Worm (Caenorhabditis elegans) whole organism, L4 larva: Measurements from ENCODE around the gene F14D7.8.

Experiments
- D1046.2 ChIP-seq: fragments of 200-800 bp; sonication (Bioruptor generic); IDR thresholded peaks from 2 replicates; pipeline ENCODE4 v1.3.6; 2022; ENCODE audit warnings: missing genetic modification characterization, missing compliant biosample characterization
- F26F4.8 ChIP-seq: fragments of 200-800 bp; sonication (Bioruptor generic); conservative IDR thresholded peaks from 2 replicates; pipeline ENCODE4 v1.3.6; 2022; ENCODE audit warnings: missing genetic modification characterization, missing compliant biosample characterization
- F44E2.7 ChIP-seq: fragments of 200-800 bp; sonication (Bioruptor generic); IDR thresholded peaks from 2 replicates; pipeline ENCODE4 v2.1.2; 2022; ENCODE audit warnings: missing genetic modification characterization, missing compliant biosample characterization
- T20F7.1 ChIP-seq: fragments of 200-800 bp; sonication (Bioruptor generic); optimal IDR thresholded peaks from 2 replicates; lab custom pipeline; 2018; ENCODE audit warnings: mild to moderate bottlenecking, missing genetic modification characterization, missing compliant biosample characterization
- ZK546.5 ChIP-seq, 2 experiments: sonication (generic microtip); optimal IDR thresholded peaks; 2 replicates each; lab custom pipeline; 2017; ENCODE audit warnings: missing biosample characterization in 2 of 2, missing genetic modification characterization in 2 of 2
- aha-1 ChIP-seq: fragments of 150-350 bp; peaks from one replicate; lab custom pipeline; 2014; ENCODE audit warnings: missing biosample characterization, missing genetic modification characterization
- ceh-20 ChIP-seq: fragments of 200-800 bp; sonication (Bioruptor generic); IDR thresholded peaks from 2 replicates; pipeline ENCODE4 v1.3.6; 2022; ENCODE audit warnings: missing genetic modification reagents, missing genetic modification characterization, missing compliant biosample characterization
- ceh-62 ChIP-seq: sonication (generic microtip); optimal IDR thresholded peaks from 2 replicates; lab custom pipeline; 2017; ENCODE audit warnings: missing biosample characterization, missing genetic modification characterization
- ceh-82 ChIP-seq: sonication (generic microtip); optimal IDR thresholded peaks from 2 replicates; lab custom pipeline; 2017; ENCODE audit warnings: missing biosample characterization, missing genetic modification characterization
- daf-12 ChIP-seq: fragments of 150-350 bp; optimal IDR thresholded peaks from 2 replicates; lab custom pipeline; 2014; ENCODE audit warnings: missing biosample characterization, missing genetic modification reagents, missing genetic modification characterization
- daf-16 ChIP-seq, 3 experiments: sonication (generic microtip); optimal IDR thresholded peaks; 2 replicates each; lab custom pipeline; 2016 to 2017; ENCODE audit warnings: missing genetic modification characterization in 3 of 3, missing genetic modification reagents in 3 of 3, mild to moderate bottlenecking in 2 of 3, missing compliant biosample characterization in 2 of 3, missing biosample characterization in 1 of 3, moderate library complexity in 1 of 3
- daf-19 ChIP-seq: fragments of 200-800 bp; sonication (Bioruptor generic); conservative IDR thresholded peaks from 2 replicates; pipeline ENCODE4 v1.3.6; 2022; ENCODE audit warnings: missing genetic modification characterization, missing compliant biosample characterization
- daf-8 ChIP-seq: fragments of 200-800 bp; sonication (Bioruptor generic); IDR thresholded peaks from 2 replicates; pipeline ENCODE4 v1.3.6; 2022; ENCODE audit warnings: missing genetic modification characterization, missing compliant biosample characterization
- dmd-6 ChIP-seq: fragments of 200-800 bp; sonication (Bioruptor generic); IDR thresholded peaks from 2 replicates; pipeline ENCODE4 v1.3.6; 2022; ENCODE audit warnings: missing genetic modification reagents, missing genetic modification characterization, missing compliant biosample characterization
- dpl-1 ChIP-seq: fragments of 150-350 bp; optimal IDR thresholded peaks from 2 replicates; lab custom pipeline; 2014; ENCODE audit warnings: missing biosample characterization, missing genetic modification reagents, missing genetic modification characterization
- duxl-1 ChIP-seq: sonication (generic microtip); optimal IDR thresholded peaks from 2 replicates; lab custom pipeline; 2016; ENCODE audit warnings: mild to moderate bottlenecking, missing genetic modification characterization, moderate library complexity, missing compliant biosample characterization; ENCODE audit not compliant: poor library complexity
- dve-1 ChIP-seq: sonication (generic microtip); optimal IDR thresholded peaks from 2 replicates; lab custom pipeline; 2017; ENCODE audit warnings: antibody characterized with exemption, mild to moderate bottlenecking, missing genetic modification characterization, missing compliant biosample characterization; ENCODE audit not compliant: insufficient read depth
- hlh-11 ChIP-seq: fragments of 200-800 bp; sonication (Bioruptor generic); optimal IDR thresholded peaks from 2 replicates; lab custom pipeline; 2018; ENCODE audit warnings: mild to moderate bottlenecking, missing genetic modification characterization, missing compliant biosample characterization
- jun-1 ChIP-seq: fragments of 150-350 bp; optimal IDR thresholded peaks from 2 replicates; lab custom pipeline; 2014; ENCODE audit warnings: missing biosample characterization, missing genetic modification reagents, missing genetic modification characterization
- lim-7 ChIP-seq: fragments of 200-800 bp; sonication (Bioruptor generic); IDR thresholded peaks from 2 replicates; pipeline ENCODE4 v1.3.6; 2022; ENCODE audit warnings: missing genetic modification characterization, missing compliant biosample characterization
- lin-1 ChIP-seq: fragments of 200-800 bp; sonication (Bioruptor generic); IDR thresholded peaks from 2 replicates; pipeline ENCODE4 v1.3.6; 2022; ENCODE audit warnings: missing genetic modification reagents, missing genetic modification characterization, missing compliant biosample characterization
- lin-13 ChIP-seq: fragments of 150-350 bp; optimal IDR thresholded peaks from 2 replicates; lab custom pipeline; 2014; ENCODE audit warnings: missing biosample characterization, missing genetic modification reagents, missing genetic modification characterization
- lin-15B ChIP-seq: fragments of 150-350 bp; sonication (generic microtip); optimal IDR thresholded peaks from 3 replicates; lab custom pipeline; 2014; ENCODE audit warnings: missing biosample characterization, missing genetic modification characterization
- lin-29 ChIP-seq: fragments of 200-800 bp; sonication (Bioruptor generic); IDR thresholded peaks from 2 replicates; pipeline ENCODE4 v1.3.6; 2022; ENCODE audit warnings: missing genetic modification reagents, missing genetic modification characterization, missing compliant biosample characterization
- lin-38 ChIP-seq: fragments of 200-800 bp; sonication (Bioruptor generic); IDR thresholded peaks from 2 replicates; pipeline ENCODE4 v1.3.6; 2022; ENCODE audit warnings: missing genetic modification reagents, missing genetic modification characterization, missing compliant biosample characterization
- mdl-1 ChIP-seq, 2 experiments: fragments of 150-350 bp in 1 of 2; sonication (generic microtip) in 1 of 2; optimal IDR thresholded peaks; 2 replicates each; lab custom pipeline; 2014 to 2017; ENCODE audit warnings: missing biosample characterization in 2 of 2, missing genetic modification characterization in 2 of 2
- mdt-29 ChIP-seq: fragments of 200-800 bp; sonication (Bioruptor generic); IDR thresholded peaks from 2 replicates; pipeline ENCODE4 v1.3.6; 2022; ENCODE audit warnings: missing genetic modification reagents, missing genetic modification characterization, missing compliant biosample characterization
- mes-2 ChIP-seq: sonication (generic microtip); optimal IDR thresholded peaks from 2 replicates; lab custom pipeline; 2016; ENCODE audit warnings: missing genotype, mild to moderate bottlenecking, missing genetic modification characterization, missing compliant biosample characterization; ENCODE audit not compliant: poor library complexity, severe bottlenecking
- mxl-3 ChIP-seq: fragments of 200-800 bp; sonication (Bioruptor generic); optimal IDR thresholded peaks from 2 replicates; lab custom pipeline; 2018; ENCODE audit warnings: mild to moderate bottlenecking, missing genetic modification characterization, missing compliant biosample characterization
- nhr-111 ChIP-seq: fragments of 200-800 bp; sonication (Bioruptor generic); optimal IDR thresholded peaks from 2 replicates; lab custom pipeline; 2018; ENCODE audit warnings: mild to moderate bottlenecking, missing genetic modification characterization, missing compliant biosample characterization
- nhr-237 ChIP-seq: sonication (generic microtip); optimal IDR thresholded peaks from 2 replicates; lab custom pipeline; 2017; ENCODE audit warnings: missing biosample characterization, missing genetic modification characterization
- nhr-28 ChIP-seq: fragments of 150-350 bp; optimal IDR thresholded peaks from 2 replicates; lab custom pipeline; 2014; ENCODE audit warnings: missing biosample characterization, missing genetic modification characterization
- nhr-48 ChIP-seq: sonication (generic microtip); optimal IDR thresholded peaks from 2 replicates; lab custom pipeline; 2016; ENCODE audit warnings: mild to moderate bottlenecking, missing genetic modification characterization, missing compliant biosample characterization
- nhr-6 ChIP-seq: fragments of 150-350 bp; optimal IDR thresholded peaks from 2 replicates; lab custom pipeline; 2014; ENCODE audit warnings: missing biosample characterization, missing genetic modification characterization
- php-3 ChIP-seq: fragments of 200-800 bp; sonication (Bioruptor generic); IDR thresholded peaks from 2 replicates; pipeline ENCODE4 v1.3.6; 2022; ENCODE audit warnings: missing genetic modification reagents, missing genetic modification characterization, missing compliant biosample characterization
- pqm-1 ChIP-seq: sonication (generic microtip); optimal IDR thresholded peaks from 2 replicates; lab custom pipeline; 2017; ENCODE audit warnings: missing biosample characterization, missing genetic modification characterization
- sdz-12 ChIP-seq: fragments of 200-800 bp; sonication (Bioruptor generic); optimal IDR thresholded peaks from 2 replicates; lab custom pipeline; 2018; ENCODE audit warnings: mild to moderate bottlenecking, missing genetic modification characterization, missing compliant biosample characterization
- set-16 ChIP-seq: fragments of 200-800 bp; sonication (Bioruptor generic); IDR thresholded peaks from 2 replicates; pipeline ENCODE4 v1.3.6; 2022; ENCODE audit warnings: missing genetic modification reagents, missing genetic modification characterization, missing compliant biosample characterization
- skn-1 ChIP-seq: fragments of 150-350 bp; optimal IDR thresholded peaks from 2 replicates; lab custom pipeline; 2014; ENCODE audit warnings: missing biosample characterization, missing genetic modification characterization
- spr-3 ChIP-seq: fragments of 200-800 bp; sonication (Bioruptor generic); optimal IDR thresholded peaks from 2 replicates; lab custom pipeline; 2018; ENCODE audit warnings: mild to moderate bottlenecking, missing genetic modification characterization, missing compliant biosample characterization
- unc-130 ChIP-seq: sonication (generic microtip); optimal IDR thresholded peaks from 2 replicates; lab custom pipeline; 2016; ENCODE audit warnings: missing genetic modification reagents, missing genetic modification characterization, missing compliant biosample characterization
- zag-1 ChIP-seq: fragments of 150-350 bp; optimal IDR thresholded peaks from 2 replicates; lab custom pipeline; 2014; ENCODE audit warnings: missing biosample characterization, missing genetic modification characterization
- zfp-2 ChIP-seq: sonication (generic microtip); optimal IDR thresholded peaks from 2 replicates; lab custom pipeline; 2016; ENCODE audit warnings: mild to moderate bottlenecking, missing genetic modification characterization, missing compliant biosample characterization
- zfp-3 ChIP-seq: fragments of 200-800 bp; sonication (Bioruptor generic); conservative IDR thresholded peaks from 2 replicates; pipeline ENCODE4 v1.3.6; 2022; ENCODE audit warnings: missing genetic modification reagents, missing genetic modification characterization, missing compliant biosample characterization
- zip-2 ChIP-seq: fragments of 150-350 bp; optimal IDR thresholded peaks from 2 replicates; lab custom pipeline; 2014; ENCODE audit warnings: missing biosample characterization, missing genetic modification characterization
- ztf-11 ChIP-seq: fragments of 150-350 bp; optimal IDR thresholded peaks from 2 replicates; lab custom pipeline; 2014; ENCODE audit warnings: missing biosample characterization, missing genetic modification characterization
- ztf-7 ChIP-seq: fragments of 150-350 bp; optimal IDR thresholded peaks from 2 replicates; lab custom pipeline; 2014; ENCODE audit warnings: missing biosample characterization, missing genetic modification characterization

Gene F14D7.8

ce11 chrV:14350949-14351348, 38.4 kb upstream of the F14D7.8 start (continued):
- peak; percentile 75 for TF ChIP-seq T20F7.1 (GFP tag; lab: Kevin White, UChicago)
- no peak for TF ChIP-seq ztf-7
- TF ChIP-seq dve-1, result peak; percentile 56
- peak; percentile 94 for TF ChIP-seq set-16 (GFP tag; lab: Robert Waterston, UW)
- TF ChIP-seq aha-1 (tag; lab: Kevin White, UChicago), result peak; percentile 99
- peak; percentile 92 for TF ChIP-seq lin-38 (GFP tag; lab: Robert Waterston, UW)
- TF ChIP-seq sdz-12, result no peak
- TF ChIP-seq F44E2.7 (GFP tag; lab: Robert Waterston, UW), result 0 out of 2 replicates have a peak, but pooled peaks have one; percentile 31
- no peak for TF ChIP-seq nhr-111
- TF ChIP-seq zag-1 (tag; lab: Kevin White, UChicago), result no peak
- TF ChIP-seq zfp-2, result peak; percentile 15
- 0 out of 2 replicates have a peak, but pooled peaks have one; percentile 24 for TF ChIP-seq lin-29 (GFP tag; lab: Robert Waterston, UW)
- TF ChIP-seq dpl-1 (GFP tag; lab: Kevin White, UChicago), result peak; percentile 74
- peak; percentile 72; the same call in 1 of the 2 replicates for TF ChIP-seq lin-1 (GFP tag; lab: Robert Waterston, UW)
- TF ChIP-seq daf-12 (tag; lab: Kevin White, UChicago), result no peak
- peak; percentile 81 for TF ChIP-seq pqm-1
- TF ChIP-seq, all 104 proteins: peak for 56

DNA sequence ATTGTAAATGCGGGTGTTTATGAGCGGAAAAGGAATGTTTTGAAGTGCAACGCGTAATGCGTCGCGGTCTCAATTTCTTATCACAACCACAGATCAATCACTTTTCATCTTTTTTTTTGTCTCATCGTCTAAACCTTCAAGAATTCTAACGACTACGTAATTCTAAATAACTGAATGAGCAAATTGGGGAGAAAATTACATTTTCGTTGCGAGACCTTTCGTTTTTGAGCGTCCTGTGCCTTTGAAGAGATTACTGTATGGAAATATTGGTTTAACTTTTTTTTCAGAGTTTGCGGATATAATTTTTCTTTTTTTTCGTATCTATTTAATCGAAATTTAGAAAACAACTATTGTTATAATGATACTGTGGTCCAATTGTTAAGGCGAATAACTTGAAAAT, 37.9 kb upstream of the F14D7.8 start:
- TF ChIP-seq aha-1 (tag; lab: Kevin White, UChicago) (no peak), ztf-7 (no peak), jun-1 (tag; lab: Kevin White, UChicago) (no peak), daf-16 (GFP tag; optimal IDR thresholded peaks at IDR 0.05; lab: Kevin White, UChicago) (no peak), daf-16 (tag; optimal IDR thresholded peaks at IDR 0.05; lab: Kevin White, UChicago) (peak; percentile 40), dve-1 (peak; percentile 6), skn-1 (tag; lab: Kevin White, UChicago) (no peak), daf-8 (GFP tag; lab: Robert Waterston, UW) (no peak), duxl-1 (no peak), ceh-82 (tag; lab: Kevin White, UChicago) (no peak), nhr-6 (tag; lab: Kevin White, UChicago) (no peak), F26F4.8 (GFP tag; lab: Robert Waterston, UW) (no peak), mes-2 (tag; lab: Kevin White, UChicago) (peak; percentile 9), nhr-237 (tag; lab: Kevin White, UChicago) (no peak), spr-3 (GFP tag; lab: Kevin White, UChicago) (no peak), ztf-11 (tag; lab: Kevin White, UChicago) (no peak), nhr-28 (peak; percentile 24), lin-13 (GFP tag; lab: Kevin White, UChicago) (peak; percentile 26), ceh-20 (GFP tag; lab: Robert Waterston, UW) (no peak), ceh-62 (tag; lab: Kevin White, UChicago) (no peak), mdl-1 (tag; optimal IDR thresholded peaks at IDR 0.05; lab: Kevin White, UChicago) (no peak), mxl-3 (no peak)

DNA sequence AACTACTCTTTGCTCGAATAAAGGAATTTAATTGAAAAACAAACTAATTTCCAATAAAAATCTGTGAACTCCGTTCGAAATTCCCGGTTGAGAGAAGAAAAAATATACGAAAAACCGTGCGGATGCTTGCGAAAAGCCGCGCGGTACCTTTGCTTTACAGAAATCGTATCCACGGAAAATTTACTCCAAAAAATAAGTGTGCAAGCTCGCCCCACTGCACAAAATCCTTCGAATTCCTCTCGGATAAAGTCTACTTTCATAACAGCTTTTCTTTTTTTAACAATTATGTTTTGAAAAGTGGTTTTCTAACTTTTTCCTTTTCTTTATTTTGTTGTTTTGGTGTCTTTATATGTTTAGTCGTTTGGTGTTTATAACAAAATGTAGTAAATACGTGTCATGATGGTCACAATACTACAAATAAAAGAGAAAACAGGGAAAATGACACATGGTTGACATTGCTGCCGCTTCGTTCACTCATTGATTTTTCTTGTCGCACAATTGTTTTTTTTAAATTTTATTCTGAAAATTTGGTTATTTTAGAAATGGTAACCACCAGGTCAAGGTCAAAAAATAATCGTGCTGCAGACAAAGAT, 34.7 kb upstream of the F14D7.8 start, which contains the start of gene cept-2:
TSS of gene cept-2 (plus strand) at position 533 of the 593 bp plus-strand sequence.
- TF ChIP-seq set-16 (GFP tag; lab: Robert Waterston, UW) (no peak), zip-2 (peak; percentile 59), mdt-29 (GFP tag; lab: Robert Waterston, UW) (no peak), mes-2 (tag; lab: Kevin White, UChicago) (peak; percentile 99), daf-19 (GFP tag; lab: Robert Waterston, UW) (peak; percentile 71; the same call in 1 of the 2 replicates), lim-7 (GFP tag; lab: Robert Waterston, UW) (no peak), hlh-11 (tag; lab: Kevin White, UChicago) (peak; percentile 85), zfp-3 (0 out of 2 replicates have a peak, but pooled peaks have one; percentile 48), skn-1 (tag; lab: Kevin White, UChicago) (no peak), php-3 (GFP tag; lab: Robert Waterston, UW) (peak; percentile 53; the same call in 1 of the 2 replicates), daf-12 (tag; lab: Kevin White, UChicago) (no peak), dmd-6 (GFP tag; lab: Robert Waterston, UW) (peak; percentile 73), D1046.2 (GFP tag; lab: Robert Waterston, UW) (0 out of 2 replicates have a peak, but pooled peaks have one; percentile 23), nhr-48 (tag; lab: Kevin White, UChicago) (no peak), ceh-20 (GFP tag; lab: Robert Waterston, UW) (peak; percentile 88), unc-130 (peak; percentile 80), sdz-12 (no peak), mxl-3 (peak; percentile 50), ZK546.5 (tag; optimal IDR thresholded peaks at IDR 0.05; lab: Kevin White, UChicago) (no peak), lin-15B (tag; lab: Kevin White, UChicago) (no peak), jun-1 (tag; lab: Kevin White, UChicago) (no peak)
